Worm (Caenorhabditis elegans) whole organism, mixed stage, embryonic: Measurements from ENCODE around the gene sfxn-2.

Experiments used
- M03D4.4 ChIP-seq: sonication (generic microtip); optimal IDR thresholded peaks from 2 replicates; lab custom pipeline; 2017; ENCODE audit warnings: mild to moderate bottlenecking, missing genetic modification characterization, missing compliant biosample characterization
- bed-3 ChIP-seq: fragments of 200-800 bp; sonication (Bioruptor generic); optimal IDR thresholded peaks from 3 replicates; lab custom pipeline; 2018; ENCODE audit warnings: mild to moderate bottlenecking, missing genetic modification characterization, moderate library complexity, missing compliant biosample characterization
- blmp-1 ChIP-seq: fragments of 150-350 bp; optimal IDR thresholded peaks from 2 replicates; lab custom pipeline; 2014; ENCODE audit warnings: missing biosample characterization, missing genetic modification characterization
- ceh-39 ChIP-seq: fragments of 150-350 bp; optimal IDR thresholded peaks from 2 replicates; lab custom pipeline; 2014; ENCODE audit warnings: missing biosample characterization, missing genetic modification characterization
- ceh-43 ChIP-seq: fragments of 200-800 bp; sonication (Bioruptor generic); optimal IDR thresholded peaks from 2 replicates; lab custom pipeline; 2018; ENCODE audit warnings: mild to moderate bottlenecking, missing genetic modification characterization, moderate library complexity, missing compliant biosample characterization
- ceh-83 ChIP-seq: fragments of 200-800 bp; sonication (Bioruptor generic); optimal IDR thresholded peaks from 2 replicates; lab custom pipeline; 2018; ENCODE audit warnings: mild to moderate bottlenecking, missing genetic modification characterization, missing compliant biosample characterization
- ces-1 ChIP-seq: fragments of 150-350 bp; optimal IDR thresholded peaks from 2 replicates; lab custom pipeline; 2014; ENCODE audit warnings: missing biosample characterization, missing genetic modification reagents, missing genetic modification characterization
- cnd-1 ChIP-seq: fragments of 200-800 bp; sonication (Bioruptor generic); optimal IDR thresholded peaks from 2 replicates; lab custom pipeline; 2018; ENCODE audit warnings: mild to moderate bottlenecking, missing genetic modification characterization, missing compliant biosample characterization
- drap-1 ChIP-seq: fragments of 200-800 bp; sonication (Bioruptor generic); optimal IDR thresholded peaks from 3 replicates; lab custom pipeline; 2018; ENCODE audit warnings: mild to moderate bottlenecking, missing genetic modification characterization, missing compliant biosample characterization
- elt-3 ChIP-seq: fragments of 150-350 bp; optimal IDR thresholded peaks from 2 replicates; lab custom pipeline; 2014; ENCODE audit warnings: missing biosample characterization, missing genetic modification characterization
- ham-2 ChIP-seq: fragments of 200-800 bp; sonication (Bioruptor generic); optimal IDR thresholded peaks from 2 replicates; lab custom pipeline; 2018; ENCODE audit warnings: mild to moderate bottlenecking, missing genetic modification characterization, missing compliant biosample characterization
- lin-13 ChIP-seq: fragments of 150-350 bp; optimal IDR thresholded peaks from 2 replicates; lab custom pipeline; 2014; ENCODE audit warnings: missing biosample characterization, missing genetic modification characterization
- lin-32 ChIP-seq: fragments of 200-800 bp; sonication (Bioruptor generic); optimal IDR thresholded peaks from 2 replicates; lab custom pipeline; 2018; ENCODE audit warnings: mild to moderate bottlenecking, missing genetic modification characterization, missing compliant biosample characterization
- lsy-2 ChIP-seq: fragments of 150-350 bp; optimal IDR thresholded peaks from 2 replicates; lab custom pipeline; 2014; ENCODE audit warnings: missing biosample characterization, missing genetic modification characterization
- mls-2 ChIP-seq: sonication (generic microtip); optimal IDR thresholded peaks from 2 replicates; lab custom pipeline; 2016; ENCODE audit warnings: mild to moderate bottlenecking, missing genetic modification characterization, moderate library complexity, missing compliant biosample characterization
- nhr-12 ChIP-seq: fragments of 150-350 bp; optimal IDR thresholded peaks from 2 replicates; lab custom pipeline; 2014; ENCODE audit warnings: missing biosample characterization, missing genetic modification characterization
- nhr-2 ChIP-seq: fragments of 150-350 bp; optimal IDR thresholded peaks from 2 replicates; lab custom pipeline; 2014; ENCODE audit warnings: missing biosample characterization, missing genetic modification characterization
- nhr-237 ChIP-seq: fragments of 150-350 bp; optimal IDR thresholded peaks from 2 replicates; lab custom pipeline; 2014; ENCODE audit warnings: missing biosample characterization, missing genetic modification characterization
- nhr-28 ChIP-seq: fragments of 150-350 bp; optimal IDR thresholded peaks from 2 replicates; lab custom pipeline; 2014; ENCODE audit warnings: missing biosample characterization, missing genetic modification characterization
- nhr-76 ChIP-seq: sonication (generic microtip); optimal IDR thresholded peaks from 2 replicates; lab custom pipeline; 2017; ENCODE audit warnings: missing biosample characterization, missing genetic modification characterization
- pha-4 ChIP-seq: fragments of 150-350 bp; optimal IDR thresholded peaks from 2 replicates; lab custom pipeline; 2018; ENCODE audit warnings: missing biosample characterization, missing genetic modification reagents, missing genetic modification characterization
- sem-2 ChIP-seq: fragments of 200-800 bp; sonication (Bioruptor generic); optimal IDR thresholded peaks from 2 replicates; lab custom pipeline; 2018; ENCODE audit warnings: mild to moderate bottlenecking, missing genetic modification characterization, missing compliant biosample characterization
- snpc-4 ChIP-seq: fragments of 150-350 bp; optimal IDR thresholded peaks from 2 replicates; lab custom pipeline; 2014; ENCODE audit warnings: missing biosample characterization, missing genetic modification characterization
- sptf-1 ChIP-seq: sonication (generic microtip); optimal IDR thresholded peaks from 2 replicates; lab custom pipeline; 2017; ENCODE audit warnings: mild to moderate bottlenecking, missing genetic modification characterization, moderate library complexity, missing compliant biosample characterization
- tbx-8 ChIP-seq: fragments of 200-800 bp; sonication (Bioruptor generic); optimal IDR thresholded peaks from 2 replicates; lab custom pipeline; 2018; ENCODE audit warnings: mild to moderate bottlenecking, missing genetic modification characterization, moderate library complexity, missing compliant biosample characterization
- unc-120 ChIP-seq: sonication (generic microtip); optimal IDR thresholded peaks from 2 replicates; lab custom pipeline; 2017; ENCODE audit warnings: missing genetic modification characterization, missing compliant biosample characterization; ENCODE audit not compliant: poor library complexity, severe bottlenecking
- unc-39 ChIP-seq: fragments of 150-350 bp; optimal IDR thresholded peaks from 2 replicates; lab custom pipeline; 2014; ENCODE audit warnings: missing biosample characterization, missing genetic modification characterization
- unc-62 ChIP-seq: fragments of 150-350 bp; optimal IDR thresholded peaks from 2 replicates; lab custom pipeline; 2014; ENCODE audit warnings: missing biosample characterization, missing genetic modification reagents, missing genetic modification characterization
- zip-8 ChIP-seq: fragments of 150-350 bp; optimal IDR thresholded peaks from 2 replicates; lab custom pipeline; 2014; ENCODE audit warnings: missing biosample characterization, missing genetic modification characterization

sfxn-2 gene

ce11 chrX:7958203-7958602, at the start of gene sfxn-2:
TSS of gene sfxn-2 (minus strand) at chrX:7958303.
- no peak for TF ChIP-seq M03D4.4 (tag; lab: Kevin White, UChicago)
- no peak for TF ChIP-seq lin-32 (GFP tag; lab: Kevin White, UChicago)
- TF ChIP-seq unc-62 (GFP tag; lab: Kevin White, UChicago): no peak
- TF ChIP-seq ceh-83 (GFP tag; lab: Kevin White, UChicago): no peak
- no peak for TF ChIP-seq ceh-43
- no peak for TF ChIP-seq ham-2 (GFP tag; lab: Kevin White, UChicago)
- no peak for TF ChIP-seq unc-39 (tag; lab: Kevin White, UChicago)
- TF ChIP-seq lsy-2 (tag; lab: Kevin White, UChicago): no peak
- TF ChIP-seq nhr-237 (tag; lab: Kevin White, UChicago): no peak
- no peak for TF ChIP-seq pha-4 (tag; lab: Kevin White, UChicago)
- TF ChIP-seq blmp-1 (tag; lab: Kevin White, UChicago): no peak
- no peak for TF ChIP-seq mls-2 (tag; lab: Kevin White, UChicago)
- no peak for TF ChIP-seq nhr-2 (tag; lab: Kevin White, UChicago)
- no peak for TF ChIP-seq bed-3 (GFP tag; lab: Kevin White, UChicago)
- no peak for TF ChIP-seq cnd-1 (tag; lab: Kevin White, UChicago)
- no peak for TF ChIP-seq nhr-12 (tag; lab: Kevin White, UChicago)
- no peak for TF ChIP-seq ces-1 (GFP tag; lab: Kevin White, UChicago)
- TF ChIP-seq lin-13 (tag; lab: Kevin White, UChicago): no peak
- TF ChIP-seq, all 35 proteins: peak for 0

DNA sequence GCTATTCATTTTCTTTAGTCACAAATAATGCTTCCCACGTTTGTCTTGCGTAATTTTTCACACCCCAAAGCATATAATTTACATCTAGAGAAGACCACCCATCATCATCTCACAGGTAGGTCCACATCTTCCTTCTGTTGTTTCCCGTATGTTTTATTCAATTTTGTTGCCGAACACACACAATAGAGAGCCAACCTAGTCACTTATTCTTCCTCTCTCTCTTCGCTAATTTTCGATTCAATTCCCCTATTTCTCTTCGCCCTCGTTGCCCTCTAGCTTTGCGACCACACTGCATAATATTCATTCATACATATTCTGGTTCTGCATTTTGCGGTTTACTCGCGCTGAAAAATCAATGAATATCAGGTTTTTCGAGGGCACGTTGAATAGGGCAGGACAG, 47.9 kb upstream of the sfxn-2 start:
- TF ChIP-seq nhr-2 (tag; lab: Kevin White, UChicago) (no peak), ces-1 (GFP tag; lab: Kevin White, UChicago) (peak; percentile 70), sptf-1 (tag; lab: Kevin White, UChicago) (peak; percentile 10)
- TF ChIP-seq, all 35 proteins: peak for 2

- TF ChIP-seq elt-3 (tag; lab: Kevin White, UChicago) (no peak), nhr-2 (tag; lab: Kevin White, UChicago) (no peak), lin-13 (tag; lab: Kevin White, UChicago) (no peak), lsy-2 (tag; lab: Kevin White, UChicago) (no peak)
These were observed 46.7 kb upstream of the sfxn-2 start for ce11 chrX:8004845-8005244.

ce11 chrX:8003663-8004062, 45.6 kb upstream of the sfxn-2 start, which contains the start of the genes F45E1.1 and F45E1.2:
TSS of gene F45E1.1 (plus strand) at chrX:8003682.
TSS of gene F45E1.2 (plus strand) at chrX:8003733.
- TF ChIP-seq unc-120 (tag; lab: Kevin White, UChicago): no peak
- TF ChIP-seq nhr-76: no peak
- TF ChIP-seq ceh-39 (tag; lab: Kevin White, UChicago): no peak
- TF ChIP-seq nhr-237 (tag; lab: Kevin White, UChicago): no peak
- no peak for TF ChIP-seq blmp-1 (tag; lab: Kevin White, UChicago)
- no peak for TF ChIP-seq tbx-8 (GFP tag; lab: Kevin White, UChicago)
- no peak for TF ChIP-seq drap-1 (GFP tag; lab: Kevin White, UChicago)
- TF ChIP-seq lsy-2 (tag; lab: Kevin White, UChicago): no peak
- TF ChIP-seq ces-1 (GFP tag; lab: Kevin White, UChicago): no peak
- no peak for TF ChIP-seq elt-3 (tag; lab: Kevin White, UChicago)
- TF ChIP-seq ham-2 (GFP tag; lab: Kevin White, UChicago): no peak
- TF ChIP-seq pha-4 (tag; lab: Kevin White, UChicago): no peak
- TF ChIP-seq, all 35 proteins: peak for 0

- no peak for TF ChIP-seq zip-8 (tag; lab: Kevin White, UChicago)
- TF ChIP-seq blmp-1 (tag; lab: Kevin White, UChicago): no peak
- TF ChIP-seq lsy-2 (tag; lab: Kevin White, UChicago): no peak
- no peak for TF ChIP-seq drap-1 (GFP tag; lab: Kevin White, UChicago)
- peak; percentile 14 for TF ChIP-seq ceh-43
- no peak for TF ChIP-seq nhr-2 (tag; lab: Kevin White, UChicago)
- TF ChIP-seq nhr-12 (tag; lab: Kevin White, UChicago): no peak
- TF ChIP-seq nhr-237 (tag; lab: Kevin White, UChicago): no peak
- no peak for TF ChIP-seq snpc-4 (tag; lab: Kevin White, UChicago)
- TF ChIP-seq lin-32 (GFP tag; lab: Kevin White, UChicago): no peak
- TF ChIP-seq nhr-28 (tag; lab: Kevin White, UChicago): no peak
- TF ChIP-seq ham-2 (GFP tag; lab: Kevin White, UChicago): no peak
- no peak for TF ChIP-seq nhr-76
- TF ChIP-seq ceh-83 (GFP tag; lab: Kevin White, UChicago): no peak
- no peak for TF ChIP-seq sem-2 (GFP tag; lab: Kevin White, UChicago)
- peak; percentile 8 for TF ChIP-seq pha-4 (tag; lab: Kevin White, UChicago)
- TF ChIP-seq unc-39 (tag; lab: Kevin White, UChicago): no peak
These were observed 40.8 kb upstream of the sfxn-2 start for ce11 chrX:7998942-7999341.
